Worm (Caenorhabditis elegans) whole organism, L3 larva: Measurements from ENCODE around the gene nlp-64.
"Not testable (repeated sequence)": the region's sequence is repeated elsewhere in the genome, so short reads cannot be mapped to it uniquely, and the experiment has no call there.

Experiments used
- R02D3.7 ChIP-seq: fragments of 150-350 bp; optimal IDR thresholded peaks from 2 replicates; lab custom pipeline; 2014; ENCODE audit warnings: missing biosample characterization, missing genetic modification characterization
- ZK546.5 ChIP-seq: sonication (generic microtip); optimal IDR thresholded peaks from 2 replicates; lab custom pipeline; 2017; ENCODE audit warnings: missing biosample characterization, missing genetic modification characterization
- ama-1 ChIP-seq: fragments of 150-350 bp; optimal IDR thresholded peaks from 2 replicates; lab custom pipeline; 2018
- ceh-16 ChIP-seq: sonication (generic microtip); optimal IDR thresholded peaks from 2 replicates; lab custom pipeline; 2017; ENCODE audit warnings: missing biosample characterization, missing genetic modification characterization
- ceh-28 ChIP-seq: fragments of 150-350 bp; optimal IDR thresholded peaks from 2 replicates; lab custom pipeline; 2014; ENCODE audit warnings: missing biosample characterization, missing genetic modification reagents, missing genetic modification characterization
- ceh-82 ChIP-seq: fragments of 150-350 bp; optimal IDR thresholded peaks from 2 replicates; lab custom pipeline; 2014; ENCODE audit warnings: missing biosample characterization, missing genetic modification characterization
- ceh-9 ChIP-seq: sonication (generic microtip); optimal IDR thresholded peaks from 2 replicates; lab custom pipeline; 2018; ENCODE audit warnings: missing biosample characterization, missing genetic modification characterization
- egl-27 ChIP-seq: sonication (generic microtip); optimal IDR thresholded peaks from 4 replicates; lab custom pipeline; 2017; ENCODE audit warnings: missing biosample characterization, missing genetic modification reagents, missing genetic modification characterization
- egl-5 ChIP-seq: fragments of 150-350 bp; optimal IDR thresholded peaks from 2 replicates; lab custom pipeline; 2017; ENCODE audit warnings: missing biosample characterization, missing genetic modification reagents, missing genetic modification characterization, inconsistent platforms
- elt-2 ChIP-seq: sonication (generic microtip); optimal IDR thresholded peaks from 2 replicates; lab custom pipeline; 2016; ENCODE audit warnings: missing genetic modification reagents, mild to moderate bottlenecking, missing genetic modification characterization, missing compliant biosample characterization
- elt-3 ChIP-seq, 3 experiments: fragments of 150-350 bp in 1 of 3; sonication (generic microtip) in 2 of 3; optimal IDR thresholded peaks; 2 replicates in 2 of 3; 4 replicates in 1 of 3; lab custom pipeline; 2014 to 2017; ENCODE audit warnings: missing biosample characterization in 3 of 3, missing genetic modification characterization in 3 of 3
- eor-1 ChIP-seq, 2 experiments: fragments of 150-350 bp; optimal IDR thresholded peaks; 2 replicates each; lab custom pipeline; 2014 to 2018; ENCODE audit warnings: missing biosample characterization in 2 of 2, missing genetic modification characterization in 2 of 2
- fkh-10 ChIP-seq: sonication (generic microtip); optimal IDR thresholded peaks from 2 replicates; lab custom pipeline; 2017; ENCODE audit warnings: missing biosample characterization, missing genetic modification reagents, missing genetic modification characterization
- fkh-2 ChIP-seq: fragments of 150-350 bp; optimal IDR thresholded peaks from 2 replicates; lab custom pipeline; 2014; ENCODE audit warnings: missing biosample characterization, missing genetic modification reagents, missing genetic modification characterization
- hmg-11 ChIP-seq: sonication (generic microtip); optimal IDR thresholded peaks from 2 replicates; lab custom pipeline; 2016; ENCODE audit warnings: missing genetic modification characterization, missing compliant biosample characterization
- jun-1 ChIP-seq: fragments of 150-350 bp; optimal IDR thresholded peaks from 2 replicates; lab custom pipeline; 2014; ENCODE audit warnings: missing biosample characterization, missing genetic modification reagents, missing genetic modification characterization
- lin-39 ChIP-seq: fragments of 150-350 bp; optimal IDR thresholded peaks from 2 replicates; lab custom pipeline; 2018; ENCODE audit warnings: missing biosample characterization, missing genetic modification reagents, missing genetic modification characterization
- lsy-12 ChIP-seq: sonication (generic microtip); optimal IDR thresholded peaks from 2 replicates; lab custom pipeline; 2016; ENCODE audit warnings: mild to moderate bottlenecking, missing genetic modification characterization, missing compliant biosample characterization
- mdl-1 ChIP-seq: fragments of 150-350 bp; optimal IDR thresholded peaks from 2 replicates; lab custom pipeline; 2014; ENCODE audit warnings: missing biosample characterization, missing genetic modification characterization
- mml-1 ChIP-seq: fragments of 150-350 bp; sonication (generic microtip); optimal IDR thresholded peaks from 3 replicates; lab custom pipeline; 2014; ENCODE audit warnings: missing biosample characterization, missing genetic modification characterization
- nfya-1 ChIP-seq: sonication (generic microtip); optimal IDR thresholded peaks from 2 replicates; lab custom pipeline; 2017; ENCODE audit warnings: missing genetic modification characterization, mild to moderate bottlenecking, missing compliant biosample characterization, antibody characterized with exemption, moderate library complexity; ENCODE audit not compliant: insufficient read depth
- nhr-11 ChIP-seq: fragments of 150-350 bp; optimal IDR thresholded peaks from 2 replicates; lab custom pipeline; 2014; ENCODE audit warnings: missing biosample characterization, missing genetic modification characterization
- nhr-12 ChIP-seq: fragments of 150-350 bp; optimal IDR thresholded peaks from 2 replicates; lab custom pipeline; 2014; ENCODE audit warnings: missing biosample characterization, missing genetic modification characterization
- nhr-23 ChIP-seq: fragments of 150-350 bp; optimal IDR thresholded peaks from 2 replicates; lab custom pipeline; 2014; ENCODE audit warnings: missing biosample characterization, missing genetic modification reagents, missing genetic modification characterization
- nhr-237 ChIP-seq: fragments of 150-350 bp; optimal IDR thresholded peaks from 2 replicates; lab custom pipeline; 2014; ENCODE audit warnings: missing biosample characterization, missing genetic modification characterization
- nhr-25 ChIP-seq: sonication (generic microtip); optimal IDR thresholded peaks from 2 replicates; lab custom pipeline; 2017; ENCODE audit warnings: missing biosample characterization, missing genetic modification characterization
- nhr-28 ChIP-seq: fragments of 150-350 bp; optimal IDR thresholded peaks from 2 replicates; lab custom pipeline; 2014; ENCODE audit warnings: missing biosample characterization, missing genetic modification characterization
- nhr-43 ChIP-seq: sonication (generic microtip); optimal IDR thresholded peaks from 2 replicates; lab custom pipeline; 2016; ENCODE audit warnings: mild to moderate bottlenecking, missing genetic modification characterization, missing compliant biosample characterization; ENCODE audit not compliant: poor library complexity, severe bottlenecking
- nhr-67 ChIP-seq: fragments of 150-350 bp; optimal IDR thresholded peaks from 2 replicates; lab custom pipeline; 2014; ENCODE audit warnings: missing biosample characterization, missing genetic modification characterization
- nhr-77 ChIP-seq: fragments of 150-350 bp; optimal IDR thresholded peaks from 2 replicates; lab custom pipeline; 2014; ENCODE audit warnings: missing biosample characterization, missing genetic modification characterization
- pha-4 ChIP-seq: fragments of 150-350 bp; optimal IDR thresholded peaks from 2 replicates; lab custom pipeline; 2014; ENCODE audit warnings: missing biosample characterization, missing genetic modification reagents, missing genetic modification characterization
- pqm-1 ChIP-seq: fragments of 150-350 bp; optimal IDR thresholded peaks from 2 replicates; lab custom pipeline; 2017; ENCODE audit warnings: missing biosample characterization, missing genetic modification characterization, inconsistent platforms
- sea-2 ChIP-seq: fragments of 150-350 bp; sonication (generic microtip); optimal IDR thresholded peaks from 4 replicates; lab custom pipeline; 2014; ENCODE audit warnings: missing biosample characterization, missing genetic modification reagents, missing genetic modification characterization
- skn-1 ChIP-seq: fragments of 150-350 bp; optimal IDR thresholded peaks from 2 replicates; lab custom pipeline; 2014; ENCODE audit warnings: missing biosample characterization, missing genetic modification characterization
- snpc-4 ChIP-seq: fragments of 150-350 bp; optimal IDR thresholded peaks from 2 replicates; lab custom pipeline; 2014; ENCODE audit warnings: missing biosample characterization, missing genetic modification characterization
- tbx-2 ChIP-seq: sonication (generic microtip); optimal IDR thresholded peaks from 2 replicates; lab custom pipeline; 2016; ENCODE audit warnings: mild to moderate bottlenecking, missing genetic modification characterization, missing compliant biosample characterization

nlp-64 gene

ce11 chrX:322223-322622 is 11.1 kb upstream of the nlp-64 start, which contains the start of gene M02E1.3:
TSS of gene M02E1.3 (plus strand) at chrX:322523.
- not testable (repeated sequence) for TF ChIP-seq eor-1 (tag; optimal IDR thresholded peaks at IDR 0.05; lab: Kevin White, UChicago); nhr-237; snpc-4 (tag; lab: Kevin White, UChicago)

- TF ChIP-seq lin-39 (no peak), nfya-1 (tag; lab: Kevin White, UChicago) (no peak), ceh-9 (tag; lab: Kevin White, UChicago) (no peak), ceh-82 (tag; lab: Kevin White, UChicago) (no peak), pha-4 (tag; lab: Kevin White, UChicago) (peak; percentile 45), lsy-12 (tag; lab: Kevin White, UChicago) (no peak), egl-5 (tag; lab: Kevin White, UChicago) (no peak), nhr-28 (tag; lab: Kevin White, UChicago) (no peak), elt-3 (tag; optimal IDR thresholded peaks at IDR 0.05; lab: Kevin White, UChicago) (no peak), pqm-1 (peak; percentile 70), ceh-28 (tag; lab: Kevin White, UChicago) (no peak), nhr-11 (tag; lab: Kevin White, UChicago) (no peak), ceh-16 (tag; lab: Kevin White, UChicago) (no peak), nhr-43 (no peak), elt-2 (tag; lab: Kevin White, UChicago) (peak; percentile 65)
- TF ChIP-seq, all 47 proteins: peak for 3
These were observed 1.8 kb upstream of the nlp-64 start, which contains the start of gene M02E1.4 for ce11 chrX:312908-313307. TSS of gene M02E1.4 (plus strand) at chrX:313274.

DNA sequence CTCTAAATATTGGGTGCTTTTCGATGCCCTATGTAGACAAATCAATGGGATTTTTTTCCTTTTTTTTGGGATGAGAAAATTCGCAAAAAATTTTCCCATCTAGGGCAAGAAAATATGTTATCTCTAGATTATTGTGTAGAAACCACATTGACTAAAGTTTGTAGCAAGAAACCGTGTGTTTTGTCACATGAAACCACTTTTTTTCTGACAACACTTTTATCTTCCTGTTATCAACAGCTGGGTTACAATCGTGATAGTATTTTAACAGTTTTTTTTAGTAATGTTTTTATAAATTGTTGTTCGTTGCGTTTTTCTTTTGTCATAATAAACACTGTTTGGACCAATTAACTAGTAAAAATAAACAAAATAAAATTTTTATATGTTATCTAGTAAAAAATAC is 1.1 kb upstream of the nlp-64 start:
- no peak for TF ChIP-seq pha-4 (tag; lab: Kevin White, UChicago)
- no peak for TF ChIP-seq jun-1 (tag; lab: Kevin White, UChicago)
- TF ChIP-seq elt-2 (tag; lab: Kevin White, UChicago), result peak; percentile 21
- TF ChIP-seq nhr-25 (tag; lab: Kevin White, UChicago), result no peak
- peak; percentile 20 for TF ChIP-seq pqm-1

DNA sequence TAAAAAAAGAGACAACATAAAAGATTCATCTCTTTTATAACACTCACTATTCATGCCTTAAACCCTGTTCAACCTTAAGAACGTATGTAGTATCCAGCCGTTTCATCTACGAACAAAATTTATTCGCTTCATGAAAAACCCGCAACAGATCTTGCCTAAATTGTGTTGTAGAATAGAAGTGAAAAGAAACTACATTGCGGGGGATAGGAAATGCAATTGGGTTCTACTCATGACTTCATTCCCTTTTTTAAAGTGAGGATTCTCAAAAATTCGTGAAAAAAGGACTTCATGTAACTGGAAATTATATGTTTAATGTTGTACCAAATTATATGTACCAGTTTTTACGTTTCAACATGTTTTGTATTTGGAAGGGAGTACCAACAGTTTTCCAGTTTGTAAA is 2.0 kb downstream of the nlp-64 start:
- TF ChIP-seq mml-1 (tag; lab: Kevin White, UChicago) (no peak), fkh-2 (tag; lab: Kevin White, UChicago) (no peak), fkh-10 (peak; percentile 36)

ce11 chrX:305057-305456 is 6.1 kb downstream of the nlp-64 start:
- TF ChIP-seq fkh-10, result peak; percentile 94
- TF ChIP-seq nhr-28 (tag; lab: Kevin White, UChicago), result no peak
- no peak for TF ChIP-seq R02D3.7 (tag; lab: Kevin White, UChicago)
- TF ChIP-seq pqm-1, result no peak
- no peak for TF ChIP-seq ZK546.5

- TF ChIP-seq ama-1 (no peak), sea-2 (GFP tag; lab: Kevin White, UChicago) (no peak)
These were observed 9.6 kb downstream of the nlp-64 start, which contains the start of gene gcp-2.1 for ce11 chrX:301530-301929. TSS of gene gcp-2.1 (plus strand) at chrX:301830.

DNA sequence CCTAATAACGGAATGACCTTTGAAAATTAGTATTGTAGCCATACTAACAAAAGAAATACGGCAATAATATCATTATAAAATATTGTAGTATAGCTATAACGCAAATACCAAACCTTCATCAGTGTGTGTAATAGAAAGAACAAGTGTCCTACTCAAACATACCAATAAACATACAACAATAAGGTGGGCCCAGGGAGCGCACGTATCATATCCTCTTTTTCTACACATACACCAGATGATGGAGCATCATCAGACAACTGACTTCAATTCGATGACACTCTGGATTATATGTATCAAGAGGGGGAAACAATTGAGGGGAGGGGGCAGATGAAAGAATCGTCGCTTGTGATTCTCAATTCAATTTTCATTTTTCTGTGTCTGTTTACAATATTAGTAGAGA is 10.9 kb downstream of the nlp-64 start:
- TF ChIP-seq nhr-23, result no peak
- TF ChIP-seq pqm-1, result no peak
- no peak for TF ChIP-seq snpc-4 (tag; lab: Kevin White, UChicago)
- TF ChIP-seq tbx-2 (tag; lab: Kevin White, UChicago), result no peak
- TF ChIP-seq nhr-12 (tag; lab: Kevin White, UChicago), result no peak
- TF ChIP-seq skn-1 (tag; lab: Kevin White, UChicago), result no peak
- no peak for TF ChIP-seq egl-27 (tag; lab: Kevin White, UChicago)
- no peak for TF ChIP-seq fkh-2 (tag; lab: Kevin White, UChicago)
- no peak for TF ChIP-seq hmg-11 (tag; lab: Kevin White, UChicago)
- TF ChIP-seq mdl-1, result no peak
- TF ChIP-seq nhr-67 (tag; lab: Kevin White, UChicago), result no peak
- TF ChIP-seq nhr-11 (tag; lab: Kevin White, UChicago), result no peak
- no peak for TF ChIP-seq nhr-28 (tag; lab: Kevin White, UChicago)
- TF ChIP-seq nhr-77, result no peak
- TF ChIP-seq elt-3 (tag; optimal IDR thresholded peaks at IDR 0.05; lab: Kevin White, UChicago), result no peak
